Worm (Caenorhabditis elegans) whole organism, mixed stage, embryonic: Measurements from ENCODE around the gene clec-58.

Source experiments
- ceh-39 ChIP-seq: fragments of 150-350 bp; optimal IDR thresholded peaks from 2 replicates; lab custom pipeline; 2014; ENCODE audit warnings: missing biosample characterization, missing genetic modification characterization
- ceh-43 ChIP-seq: fragments of 200-800 bp; sonication (Bioruptor generic); optimal IDR thresholded peaks from 2 replicates; lab custom pipeline; 2018; ENCODE audit warnings: mild to moderate bottlenecking, missing genetic modification characterization, moderate library complexity, missing compliant biosample characterization
- ces-1 ChIP-seq: fragments of 150-350 bp; optimal IDR thresholded peaks from 2 replicates; lab custom pipeline; 2014; ENCODE audit warnings: missing biosample characterization, missing genetic modification reagents, missing genetic modification characterization
- hlh-1 ChIP-seq: fragments of 150-350 bp; optimal IDR thresholded peaks from 2 replicates; lab custom pipeline; 2014; ENCODE audit warnings: missing biosample characterization, missing genetic modification reagents, missing genetic modification characterization
- lsy-2 ChIP-seq: fragments of 150-350 bp; optimal IDR thresholded peaks from 2 replicates; lab custom pipeline; 2014; ENCODE audit warnings: missing biosample characterization, missing genetic modification characterization
- mep-1 ChIP-seq: fragments of 150-350 bp; optimal IDR thresholded peaks from 2 replicates; lab custom pipeline; 2017; ENCODE audit warnings: missing biosample characterization, missing genetic modification reagents, missing genetic modification characterization, inconsistent platforms
- nhr-12 ChIP-seq: fragments of 150-350 bp; optimal IDR thresholded peaks from 2 replicates; lab custom pipeline; 2014; ENCODE audit warnings: missing biosample characterization, missing genetic modification characterization
- nhr-2 ChIP-seq: fragments of 150-350 bp; optimal IDR thresholded peaks from 2 replicates; lab custom pipeline; 2014; ENCODE audit warnings: missing biosample characterization, missing genetic modification characterization
- pha-4 ChIP-seq: fragments of 150-350 bp; optimal IDR thresholded peaks from 2 replicates; lab custom pipeline; 2018; ENCODE audit warnings: missing biosample characterization, missing genetic modification reagents, missing genetic modification characterization
- tbx-8 ChIP-seq: fragments of 200-800 bp; sonication (Bioruptor generic); optimal IDR thresholded peaks from 2 replicates; lab custom pipeline; 2018; ENCODE audit warnings: mild to moderate bottlenecking, missing genetic modification characterization, moderate library complexity, missing compliant biosample characterization
- unc-120 ChIP-seq: sonication (generic microtip); optimal IDR thresholded peaks from 2 replicates; lab custom pipeline; 2017; ENCODE audit warnings: missing genetic modification characterization, missing compliant biosample characterization; ENCODE audit not compliant: poor library complexity, severe bottlenecking
- unc-39 ChIP-seq: fragments of 150-350 bp; optimal IDR thresholded peaks from 2 replicates; lab custom pipeline; 2014; ENCODE audit warnings: missing biosample characterization, missing genetic modification characterization
- unc-62 ChIP-seq: fragments of 150-350 bp; optimal IDR thresholded peaks from 2 replicates; lab custom pipeline; 2014; ENCODE audit warnings: missing biosample characterization, missing genetic modification reagents, missing genetic modification characterization

Gene clec-58

DNA sequence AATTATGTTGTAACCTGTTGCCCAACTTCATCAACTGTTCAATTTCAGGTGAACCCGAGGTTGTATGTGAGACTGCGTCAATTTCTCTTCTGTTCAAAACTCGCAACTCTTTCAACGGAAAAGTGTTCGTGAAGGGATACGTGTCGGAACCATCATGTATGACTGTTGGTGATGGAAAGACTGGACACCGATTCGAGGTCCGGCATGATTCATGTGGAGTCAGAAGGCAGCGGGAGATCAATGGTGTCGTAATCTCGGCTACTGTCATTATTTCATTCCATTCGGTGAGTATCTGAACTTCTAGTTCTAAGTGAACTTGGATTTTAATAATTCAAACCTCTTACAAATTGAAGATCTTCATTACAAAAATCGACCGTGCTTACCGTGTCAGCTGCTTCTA lies 38.1 kb downstream of the clec-58 start:
- TF ChIP-seq mep-1 (no peak), lsy-2 (tag; lab: Kevin White, UChicago) (no peak), ces-1 (GFP tag; lab: Kevin White, UChicago) (no peak), nhr-12 (tag; lab: Kevin White, UChicago) (no peak), hlh-1 (tag; lab: Kevin White, UChicago) (no peak), unc-120 (tag; lab: Kevin White, UChicago) (no peak), unc-62 (GFP tag; lab: Kevin White, UChicago) (no peak), ceh-39 (tag; lab: Kevin White, UChicago) (no peak), unc-39 (no peak), nhr-2 (tag; lab: Kevin White, UChicago) (no peak), tbx-8 (GFP tag; lab: Kevin White, UChicago) (no peak), pha-4 (no peak)

ce11 chrII:10435836-10436235 lies 40.1 kb downstream of the clec-58 start, which contains the start of gene cut-4:
Gene cut-4 (plus strand): TSS chrII:10436136.
- no peak for TF ChIP-seq ceh-43 (GFP tag; lab: Kevin White, UChicago)
